Fruit fly (Drosophila melanogaster): ENCODE data around the gene mts.

dm6 chr2L:7807563-7807962, 19.9 kb upstream of the mts start:
- TF ChIP-seq Myc (optimal IDR thresholded peaks at IDR 0.05), result no peak
- no peak for TF ChIP-seq Sin3A (optimal IDR thresholded peaks at IDR 0.05)
- TF ChIP-seq ttk (optimal IDR thresholded peaks at IDR 0.05), result no peak

All from Kc167 (cell line).